Fruit fly (Drosophila melanogaster) whole organism, prepupa: ENCODE data around the gene CG12121.
A peak's percentile ranks its signal among the peaks of the same experiment; 100 is the strongest.

ENCODE experiments used
- Eip78C ChIP-seq: fragments of 200-800 bp; sonication (Bioruptor generic); peaks from one replicate; lab custom pipeline; 2016; ENCODE audit warnings: missing biosample characterization, missing genetic modification characterization
- Eip93F ChIP-seq: fragments of 200-800 bp; sonication (Bioruptor generic); optimal IDR thresholded peaks from 2 replicates; lab custom pipeline; 2016; ENCODE audit warnings: missing biosample characterization, mild to moderate bottlenecking, missing genetic modification characterization
- Ets21C ChIP-seq: fragments of 200-800 bp; sonication (Bioruptor generic); optimal IDR thresholded peaks from 3 replicates; lab custom pipeline; 2016; ENCODE audit warnings: missing biosample characterization, missing genetic modification characterization
- Hr38 ChIP-seq: sonication (Bioruptor generic); optimal IDR thresholded peaks from 2 replicates; lab custom pipeline; 2016; ENCODE audit warnings: missing biosample characterization, missing genetic modification characterization
- Lpt ChIP-seq: fragments of 200-800 bp; sonication (Bioruptor generic); optimal IDR thresholded peaks from 3 replicates; lab custom pipeline; 2016; ENCODE audit warnings: missing biosample characterization, missing genetic modification characterization
- acj6 ChIP-seq: fragments of 200-800 bp; sonication (Bioruptor generic); optimal IDR thresholded peaks from 3 replicates; lab custom pipeline; 2016; ENCODE audit warnings: missing biosample characterization, missing genetic modification characterization
- cyc ChIP-seq: fragments of 200-800 bp; sonication (Bioruptor generic); optimal IDR thresholded peaks from 3 replicates; lab custom pipeline; 2016; ENCODE audit warnings: missing biosample characterization, missing genetic modification characterization
- dsx ChIP-seq: fragments of 200-800 bp; optimal IDR thresholded peaks from 3 replicates; lab custom pipeline; 2019; ENCODE audit warnings: missing biosample characterization, mild to moderate bottlenecking, missing genetic modification characterization, moderate library complexity; ENCODE audit not compliant: poor library complexity, severe bottlenecking
- esn ChIP-seq: fragments of 200-800 bp; sonication (Bioruptor generic); optimal IDR thresholded peaks from 2 replicates; lab custom pipeline; 2016; ENCODE audit warnings: missing biosample characterization, mild to moderate bottlenecking, missing genetic modification characterization, moderate library complexity
- fd59A ChIP-seq: fragments of 200-800 bp; sonication (Bioruptor generic); optimal IDR thresholded peaks from 2 replicates; lab custom pipeline; 2017; ENCODE audit warnings: missing biosample characterization, mild to moderate bottlenecking, missing genetic modification characterization, missing genetic modification reagents
- fd85E ChIP-seq: fragments of 200-800 bp; sonication (Bioruptor generic); optimal IDR thresholded peaks from 3 replicates; lab custom pipeline; 2016; ENCODE audit warnings: missing biosample characterization, missing genetic modification characterization
- lz ChIP-seq: fragments of 200-800 bp; sonication (Bioruptor generic); optimal IDR thresholded peaks from 3 replicates; lab custom pipeline; 2016; ENCODE audit warnings: missing biosample characterization, missing genetic modification characterization
- net ChIP-seq: fragments of 200-800 bp; sonication (Bioruptor generic); optimal IDR thresholded peaks from 3 replicates; lab custom pipeline; 2016; ENCODE audit warnings: missing biosample characterization, missing genetic modification characterization

- TF ChIP-seq lz (GFP tag; lab: Kevin White, UChicago) (no peak), fd85E (no peak), acj6 (GFP tag; lab: Kevin White, UChicago) (no peak), net (GFP tag; lab: Kevin White, UChicago) (no peak), Ets21C (GFP tag; lab: Kevin White, UChicago) (no peak), Lpt (GFP tag; lab: Kevin White, UChicago) (no peak), esn (GFP tag; lab: Kevin White, UChicago) (peak; percentile 24), dsx (GFP tag; lab: Kevin White, UChicago) (no peak), Eip78C (no peak), Eip93F (no peak), cyc (GFP tag; lab: Kevin White, UChicago) (no peak), Hr38 (GFP tag; lab: Kevin White, UChicago) (no peak), fd59A (no peak)
Observed at dm6 chrX:9272830-9273507, 40.8 kb upstream of the CG12121 start, which contains the start of the genes Cfp1 and Aladin.
